Worm (Caenorhabditis elegans) whole organism, early embryonic: ENCODE data around the gene T24A6.20.
"Not testable (repeated sequence)": the region's sequence is repeated elsewhere in the genome, so short reads cannot be mapped to it uniquely, and the experiment has no call there.

Experiments
- ama-1 ChIP-seq: fragments of 150-350 bp; optimal IDR thresholded peaks from 2 replicates; lab custom pipeline; 2014
- ceh-13 ChIP-seq: fragments of 200-800 bp; sonication (Bioruptor generic); optimal IDR thresholded peaks from 2 replicates; lab custom pipeline; 2018; ENCODE audit warnings: mild to moderate bottlenecking, missing genetic modification characterization, missing compliant biosample characterization
- ceh-36 ChIP-seq: sonication (generic microtip); optimal IDR thresholded peaks from 2 replicates; lab custom pipeline; 2016; ENCODE audit warnings: missing genetic modification characterization, inconsistent platforms, missing compliant biosample characterization
- ets-7 ChIP-seq: sonication (generic microtip); optimal IDR thresholded peaks from 2 replicates; lab custom pipeline; 2016; ENCODE audit warnings: missing genotype, missing genetic modification characterization, missing compliant biosample characterization
- flt-1 ChIP-seq: fragments of 200-800 bp; sonication (Bioruptor generic); IDR thresholded peaks from 2 replicates; pipeline ENCODE4 v1.3.6; 2022; ENCODE audit warnings: missing genetic modification characterization, missing compliant biosample characterization
- hmbx-1 ChIP-seq: sonication (generic microtip); optimal IDR thresholded peaks from 2 replicates; lab custom pipeline; 2016; ENCODE audit warnings: mild to moderate bottlenecking, missing genetic modification characterization, missing compliant biosample characterization
- hnd-1 ChIP-seq: sonication (generic microtip); optimal IDR thresholded peaks from 2 replicates; lab custom pipeline; 2016; ENCODE audit warnings: missing genetic modification characterization, missing compliant biosample characterization
- sea-1 ChIP-seq: fragments of 200-800 bp; sonication (Bioruptor generic); conservative IDR thresholded peaks from 2 replicates; pipeline ENCODE4 v1.3.6; 2022; ENCODE audit warnings: missing genetic modification characterization, missing compliant biosample characterization
- tbx-11 ChIP-seq: fragments of 200-800 bp; sonication (Bioruptor generic); IDR thresholded peaks from 2 replicates; pipeline ENCODE4 v1.3.6; 2022; ENCODE audit warnings: missing genetic modification characterization, missing compliant biosample characterization
- tbx-37 ChIP-seq: fragments of 200-800 bp; sonication (Bioruptor generic); conservative IDR thresholded peaks from 2 replicates; pipeline ENCODE4 v1.3.6; 2022; ENCODE audit warnings: missing genetic modification reagents, missing genetic modification characterization, missing compliant biosample characterization
- tra-4 ChIP-seq: sonication (generic microtip); optimal IDR thresholded peaks from 2 replicates; lab custom pipeline; 2017; ENCODE audit warnings: missing genetic modification characterization, missing compliant biosample characterization

DNA sequence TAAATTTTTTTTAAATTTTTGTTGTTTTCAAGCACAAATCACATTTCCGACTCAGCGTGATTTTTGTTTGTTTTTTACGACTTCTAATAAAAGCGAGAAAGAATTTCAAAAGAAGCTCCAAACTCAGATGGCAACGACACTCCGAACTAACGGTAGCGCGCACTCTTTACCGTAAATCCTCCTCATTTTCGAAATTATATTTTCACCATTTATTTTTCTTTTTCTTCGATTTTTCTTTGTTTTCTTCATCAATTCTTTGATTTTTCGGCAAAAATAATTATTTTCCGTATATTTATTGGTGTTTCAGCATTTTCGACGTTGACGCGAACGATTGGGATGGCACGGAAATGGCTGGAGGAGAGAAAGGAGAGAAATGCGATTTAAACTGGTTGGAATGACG lies 5.8 kb downstream of the T24A6.20 start, which contains the start of gene T24A6.1:
- TF ChIP-seq hmbx-1 (tag; lab: Kevin White, UChicago); tbx-11 (GFP tag; lab: Robert Waterston, UW); ceh-13 (GFP tag; lab: Kevin White, UChicago); hnd-1 (tag; lab: Kevin White, UChicago); tbx-37 (GFP tag; lab: Robert Waterston, UW); tra-4 (tag; lab: Kevin White, UChicago); ama-1 (lab: Kevin White, UChicago); ets-7; flt-1 (GFP tag; lab: Robert Waterston, UW); ceh-36; sea-1 (GFP tag; lab: Robert Waterston, UW): not testable (repeated sequence)
